Fruit fly (Drosophila melanogaster) whole organism, embryonic: ENCODE data around the gene CG31076.

Experiments used
- Adf1 ChIP-seq: fragments of 200-800 bp; sonication (Bioruptor generic); IDR thresholded peaks from 2 replicates; pipeline ENCODE4 v1.3.6; 2022; ENCODE audit warnings: missing biosample characterization, missing genetic modification characterization
- BEAF-32 ChIP-seq: fragments of 200-800 bp; sonication (Bioruptor generic); optimal IDR thresholded peaks from 3 replicates; lab custom pipeline; 2017; ENCODE audit warnings: missing biosample characterization, missing genetic modification characterization, mild to moderate bottlenecking, moderate library complexity, missing genetic modification reagents
- CG10462 ChIP-seq: fragments of 200-800 bp; sonication (Bioruptor generic); optimal IDR thresholded peaks from 2 replicates; lab custom pipeline; 2016; ENCODE audit warnings: missing biosample characterization, missing genetic modification characterization
- CG10543 ChIP-seq: fragments of 200-800 bp; sonication (Bioruptor generic); optimal IDR thresholded peaks from 3 replicates; lab custom pipeline; 2017; ENCODE audit warnings: missing biosample characterization, mild to moderate bottlenecking, missing genetic modification characterization, moderate library complexity
- CG11696 ChIP-seq: fragments of 200-800 bp; sonication (Bioruptor generic); IDR thresholded peaks from 2 replicates; pipeline ENCODE4 v1.3.6; 2022; ENCODE audit warnings: missing biosample characterization, missing genetic modification characterization
- CG13894 ChIP-seq: fragments of 200-800 bp; sonication (Bioruptor generic); optimal IDR thresholded peaks from 3 replicates; lab custom pipeline; 2018; ENCODE audit warnings: missing biosample characterization, mild to moderate bottlenecking, missing genetic modification characterization, moderate library complexity
- CG15514 ChIP-seq: fragments of 200-800 bp; sonication (Bioruptor generic); optimal IDR thresholded peaks from 3 replicates; lab custom pipeline; 2017; ENCODE audit warnings: missing biosample characterization, missing genetic modification characterization, mild to moderate bottlenecking, moderate library complexity, missing genetic modification reagents
- CG2678 ChIP-seq: fragments of 200-800 bp; sonication (Bioruptor generic); optimal IDR thresholded peaks from 3 replicates; lab custom pipeline; 2019; ENCODE audit warnings: missing biosample characterization, mild to moderate bottlenecking, missing genetic modification characterization, moderate library complexity
- CG32532 ChIP-seq: fragments of 200-800 bp; sonication (Bioruptor generic); IDR thresholded peaks from 2 replicates; pipeline ENCODE4 v1.3.6; 2022; ENCODE audit warnings: missing biosample characterization, missing genetic modification characterization
- CG32772 ChIP-seq: fragments of 200-800 bp; sonication (Bioruptor generic); IDR thresholded peaks from 2 replicates; pipeline ENCODE4 v1.3.6; 2022; ENCODE audit warnings: missing biosample characterization, missing genetic modification characterization
- CG34224 ChIP-seq: fragments of 200-800 bp; sonication (Bioruptor generic); IDR thresholded peaks from 3 replicates; pipeline ENCODE4 v1.3.6; 2022; ENCODE audit warnings: missing biosample characterization, missing genetic modification characterization; ENCODE audit not compliant: partially characterized antibody
- CG34376 ChIP-seq: fragments of 200-800 bp; sonication (Bioruptor generic); optimal IDR thresholded peaks from 2 replicates; lab custom pipeline; 2018; ENCODE audit warnings: missing biosample characterization, mild to moderate bottlenecking, missing genetic modification characterization
- CG4617 ChIP-seq: fragments of 200-800 bp; sonication (Bioruptor generic); optimal IDR thresholded peaks from 3 replicates; lab custom pipeline; 2016; ENCODE audit warnings: missing biosample characterization, missing genetic modification characterization, borderline replicate concordance
- CG6175 ChIP-seq: fragments of 200-800 bp; sonication (Bioruptor generic); IDR thresholded peaks from 3 replicates; pipeline ENCODE4 v1.3.6; 2022; ENCODE audit warnings: missing biosample characterization, missing genetic modification characterization
- CG7839 ChIP-seq: fragments of 200-800 bp; sonication (Bioruptor generic); optimal IDR thresholded peaks from 3 replicates; lab custom pipeline; 2018; ENCODE audit warnings: missing biosample characterization, mild to moderate bottlenecking, missing genetic modification characterization, moderate library complexity
- CHES-1-like ChIP-seq: fragments of 200-800 bp; sonication (Bioruptor generic); optimal IDR thresholded peaks from 2 replicates; lab custom pipeline; 2016; ENCODE audit warnings: missing biosample characterization, missing genetic modification characterization
- CrebB ChIP-seq: fragments of 200-800 bp; sonication (Bioruptor generic); optimal IDR thresholded peaks from 3 replicates; lab custom pipeline; 2018; ENCODE audit warnings: missing biosample characterization, mild to moderate bottlenecking, missing genetic modification characterization
- D19A ChIP-seq: fragments of 200-800 bp; optimal IDR thresholded peaks from 3 replicates; lab custom pipeline; 2019; ENCODE audit warnings: missing biosample characterization, mild to moderate bottlenecking, missing genetic modification characterization, moderate library complexity
- Dp ChIP-seq: fragments of 200-800 bp; sonication (Bioruptor generic); optimal IDR thresholded peaks from 2 replicates; lab custom pipeline; 2018; ENCODE audit warnings: missing biosample characterization, mild to moderate bottlenecking, missing genetic modification characterization, moderate library complexity
- HmgZ ChIP-seq: fragments of 200-800 bp; sonication (Bioruptor generic); optimal IDR thresholded peaks from 2 replicates; lab custom pipeline; 2018; ENCODE audit warnings: missing biosample characterization, mild to moderate bottlenecking, missing genetic modification characterization
- MBD-R2 ChIP-seq: fragments of 200-800 bp; sonication (Bioruptor generic); IDR thresholded peaks from 2 replicates; pipeline ENCODE4 v1.3.6; 2022; ENCODE audit warnings: missing biosample characterization, missing genetic modification characterization
- MESR4 ChIP-seq: fragments of 200-800 bp; sonication (Bioruptor generic); optimal IDR thresholded peaks from 2 replicates; lab custom pipeline; 2018; ENCODE audit warnings: missing biosample characterization, mild to moderate bottlenecking, missing genetic modification characterization, moderate library complexity
- Med ChIP-seq: fragments of 200-800 bp; sonication (Bioruptor generic); peaks from one replicate; lab custom pipeline; 2016; ENCODE audit warnings: missing biosample characterization, missing genetic modification characterization, mild to moderate bottlenecking, inconsistent platforms, moderate library complexity
- Nf-YC ChIP-seq: fragments of 200-800 bp; optimal IDR thresholded peaks from 3 replicates; lab custom pipeline; 2019; ENCODE audit warnings: missing biosample characterization, mild to moderate bottlenecking, missing genetic modification characterization, moderate library complexity
- Optix ChIP-seq: fragments of 200-800 bp; sonication (Bioruptor generic); IDR thresholded peaks from 3 replicates; pipeline ENCODE4 v1.3.6; 2022; ENCODE audit warnings: missing biosample characterization, missing genetic modification characterization
- abd-A ChIP-seq: fragments of 200-800 bp; sonication (Bioruptor generic); optimal IDR thresholded peaks from 3 replicates; lab custom pipeline; 2019; ENCODE audit warnings: missing biosample characterization, mild to moderate bottlenecking, missing genetic modification characterization, moderate library complexity
- cg ChIP-seq: fragments of 200-800 bp; sonication (Bioruptor generic); optimal IDR thresholded peaks from 3 replicates; lab custom pipeline; 2019; ENCODE audit warnings: missing biosample characterization, mild to moderate bottlenecking, missing genetic modification characterization, moderate library complexity
- chinmo ChIP-seq: fragments of 200-800 bp; sonication (Bioruptor generic); IDR thresholded peaks from 4 replicates; pipeline ENCODE4 v1.3.6; 2022; ENCODE audit warnings: missing biosample characterization, missing genetic modification characterization; ENCODE audit not compliant: partially characterized antibody
- chm ChIP-seq: fragments of 200-800 bp; sonication (Bioruptor generic); IDR thresholded peaks from 2 replicates; pipeline ENCODE4 v1.3.6; 2022; ENCODE audit warnings: missing biosample characterization, missing genetic modification characterization
- ci ChIP-seq: fragments of 200-800 bp; sonication (Bioruptor generic); IDR thresholded peaks from 3 replicates; pipeline ENCODE4 v1.3.6; 2022; ENCODE audit warnings: missing biosample characterization, missing genetic modification characterization
- crol ChIP-seq: fragments of 200-800 bp; sonication (Bioruptor generic); IDR thresholded peaks from 2 replicates; pipeline ENCODE4 v1.3.6; 2022; ENCODE audit warnings: missing biosample characterization, missing genetic modification characterization
- gro ChIP-seq: fragments of 200-800 bp; sonication (Bioruptor generic); optimal IDR thresholded peaks from 2 replicates; lab custom pipeline; 2016; ENCODE audit warnings: missing biosample characterization, missing genetic modification characterization
- her ChIP-seq: fragments of 200-800 bp; sonication (Bioruptor generic); optimal IDR thresholded peaks from 2 replicates; lab custom pipeline; 2016; ENCODE audit warnings: missing biosample characterization, missing genetic modification characterization
- hkb ChIP-seq, 2 experiments: fragments of 200-800 bp in 1 of 2; fragments of >200 bp in 1 of 2; sonication (Bioruptor generic) in 1 of 2; IDR thresholded peaks in 1 of 2; optimal IDR thresholded peaks in 1 of 2; 2 replicates each; pipeline versions ENCODE4 v1.3.6 to Lab custom; 2017 to 2022; ENCODE audit warnings: missing biosample characterization in 1 of 2, missing genetic modification characterization in 1 of 2
- klu ChIP-seq: fragments of 200-800 bp; sonication (Bioruptor generic); IDR thresholded peaks from 2 replicates; pipeline ENCODE4 v1.3.6; 2022; ENCODE audit warnings: missing biosample characterization, missing genetic modification characterization
- lab ChIP-seq: fragments of 200-800 bp; sonication (Bioruptor generic); optimal IDR thresholded peaks from 3 replicates; lab custom pipeline; 2017; ENCODE audit warnings: missing biosample characterization, missing genetic modification characterization, mild to moderate bottlenecking, moderate library complexity, missing genetic modification reagents
- nau ChIP-seq: fragments of 200-800 bp; sonication (Bioruptor generic); optimal IDR thresholded peaks from 3 replicates; lab custom pipeline; 2017; ENCODE audit warnings: missing biosample characterization, mild to moderate bottlenecking, missing genetic modification characterization, missing genetic modification reagents
- nerfin-1 ChIP-seq: fragments of 200-800 bp; sonication (Bioruptor generic); optimal IDR thresholded peaks from 3 replicates; lab custom pipeline; 2019; ENCODE audit warnings: missing biosample characterization, mild to moderate bottlenecking, missing genetic modification characterization, moderate library complexity
- nmo ChIP-seq: fragments of 200-800 bp; sonication (Bioruptor generic); optimal IDR thresholded peaks from 2 replicates; lab custom pipeline; 2018; ENCODE audit warnings: missing biosample characterization, mild to moderate bottlenecking, missing genetic modification characterization, moderate library complexity
- sima ChIP-seq: fragments of 200-800 bp; sonication (Bioruptor generic); optimal IDR thresholded peaks from 2 replicates; lab custom pipeline; 2016; ENCODE audit warnings: missing biosample characterization, missing genetic modification characterization
- slbo ChIP-seq: fragments of 200-800 bp; sonication (Bioruptor generic); IDR thresholded peaks from 2 replicates; pipeline ENCODE4 v1.3.6; 2022; ENCODE audit warnings: missing biosample characterization, missing genetic modification characterization
- sna ChIP-seq: fragments of 200-800 bp; sonication (Bioruptor generic); IDR thresholded peaks from 2 replicates; pipeline ENCODE4 v1.3.6; 2022; ENCODE audit warnings: missing biosample characterization, missing genetic modification characterization; ENCODE audit not compliant: partially characterized antibody
- sqz ChIP-seq: fragments of 200-800 bp; sonication (Bioruptor generic); optimal IDR thresholded peaks from 3 replicates; lab custom pipeline; 2018; ENCODE audit warnings: missing biosample characterization, mild to moderate bottlenecking, missing genetic modification characterization
- sr ChIP-seq: fragments of 200-800 bp; sonication (Bioruptor generic); IDR thresholded peaks from 3 replicates; pipeline ENCODE4 v1.3.6; 2022; ENCODE audit warnings: missing biosample characterization, missing genetic modification characterization
- tap ChIP-seq: fragments of 200-800 bp; optimal IDR thresholded peaks from 3 replicates; lab custom pipeline; 2019; ENCODE audit warnings: missing biosample characterization, mild to moderate bottlenecking, missing genetic modification characterization, moderate library complexity
- tna ChIP-seq: fragments of 200-800 bp; sonication (Bioruptor generic); IDR thresholded peaks from 2 replicates; pipeline ENCODE4 v1.3.6; 2022; ENCODE audit warnings: missing biosample characterization, missing genetic modification characterization; ENCODE audit not compliant: partially characterized antibody
- unc-4 ChIP-seq: fragments of 200-800 bp; sonication (Bioruptor generic); IDR thresholded peaks from 2 replicates; pipeline ENCODE4 v1.3.6; 2022; ENCODE audit warnings: missing biosample characterization, missing genetic modification characterization; ENCODE audit not compliant: partially characterized antibody

Gene CG31076

dm6 chr3R:26966794-26967323 lies 22.8 kb downstream of the CG31076 start, which contains the start of gene CG5521 (continued):
- TF ChIP-seq ci (GFP tag; lab: Robert Waterston, UW) = 0 out of 3 replicates have a peak, but pooled peaks have one; percentile 38
- TF ChIP-seq tap = no peak
- peak; percentile 29; the same call in 1 of the 2 replicates for TF ChIP-seq CG32532 (GFP tag; lab: Robert Waterston, UW)
- peak; percentile 7 for TF ChIP-seq lab (GFP tag; lab: Kevin White, UChicago)
- no peak for TF ChIP-seq CG11696 (GFP tag; lab: Robert Waterston, UW)
- TF ChIP-seq unc-4 (GFP tag; lab: Robert Waterston, UW) = 0 out of 2 replicates have a peak, but pooled peaks have one; percentile 23
- peak; percentile 11 for TF ChIP-seq Nf-YC (tag; lab: Kevin White, UChicago)
- peak; percentile 5 for TF ChIP-seq her (GFP tag; lab: Kevin White, UChicago)
- TF ChIP-seq CrebB (tag; lab: Kevin White, UChicago) = no peak
- TF ChIP-seq chm (GFP tag; lab: Robert Waterston, UW) = peak; percentile 20; the same call in 1 of the 2 replicates
- 0 out of 2 replicates have a peak, but pooled peaks have one; percentile 9 for TF ChIP-seq klu (GFP tag; lab: Robert Waterston, UW)
- TF ChIP-seq CG2678 (tag; lab: Kevin White, UChicago) = peak; percentile 11
- no peak for TF ChIP-seq CG10462 (GFP tag; lab: Kevin White, UChicago)
- no peak for TF ChIP-seq hkb (optimal IDR thresholded peaks at IDR 0.05; lab: Kevin White, UChicago)
- TF ChIP-seq hkb (GFP tag; IDR thresholded peaks at IDR 0.05; lab: Robert Waterston, UW) = peak; percentile 50; the same call in 1 of the 2 replicates
- peak; percentile 78 for TF ChIP-seq CG4617 (GFP tag; lab: Kevin White, UChicago)
- TF ChIP-seq Adf1 (GFP tag; lab: Robert Waterston, UW) = peak; percentile 57
- peak; percentile 3 for TF ChIP-seq nerfin-1 (tag; lab: Kevin White, UChicago)
- peak; percentile 5 for TF ChIP-seq CG34376
- TF ChIP-seq CG32772 (GFP tag; lab: Robert Waterston, UW) = peak; percentile 50; the same call in 1 of the 2 replicates
- peak; percentile 79 for TF ChIP-seq cg (GFP tag; lab: Kevin White, UChicago)
- TF ChIP-seq sima (GFP tag; lab: Kevin White, UChicago) = no peak
- peak; percentile 10 for TF ChIP-seq Dp
- peak; percentile 62 for TF ChIP-seq sqz (GFP tag; lab: Kevin White, UChicago)
- TF ChIP-seq abd-A (tag; lab: Kevin White, UChicago) = peak; percentile 38
- peak; percentile 0 for TF ChIP-seq BEAF-32 (GFP tag; lab: Kevin White, UChicago)
- TF ChIP-seq gro (GFP tag; lab: Kevin White, UChicago) = no peak
- TF ChIP-seq slbo (GFP tag; lab: Robert Waterston, UW) = peak; percentile 25; the same call in 1 of the 2 replicates
- TF ChIP-seq HmgZ (tag; lab: Kevin White, UChicago) = peak; percentile 7
- TF ChIP-seq nau (GFP tag; lab: Kevin White, UChicago) = no peak
- peak; percentile 90 for TF ChIP-seq MESR4
- TF ChIP-seq sna = 0 out of 2 replicates have a peak, but pooled peaks have one; percentile 18
- TF ChIP-seq CG10543 (GFP tag; lab: Kevin White, UChicago) = peak; percentile 38
- peak; percentile 11 for TF ChIP-seq CHES-1-like (GFP tag; lab: Kevin White, UChicago)
- 0 out of 4 replicates have a peak, but pooled peaks have one; percentile 71 for TF ChIP-seq chinmo (GFP tag; lab: Robert Waterston, UW)
- TF ChIP-seq sr = peak; percentile 67; the same call in 2 of the 3 replicates
- TF ChIP-seq CG15514 (GFP tag; lab: Kevin White, UChicago) = peak; percentile 100
- peak; percentile 7 for TF ChIP-seq CG7839 (tag; lab: Kevin White, UChicago)
- TF ChIP-seq nmo (GFP tag; lab: Kevin White, UChicago) = peak; percentile 0
- TF ChIP-seq tna (GFP tag; lab: Robert Waterston, UW) = peak; percentile 48; the same call in 1 of the 2 replicates
- no peak for TF ChIP-seq Optix
- peak; percentile 98 for TF ChIP-seq crol
- TF ChIP-seq D19A (tag; lab: Kevin White, UChicago) = peak; percentile 37
- peak; percentile 32 for TF ChIP-seq CG13894 (tag; lab: Kevin White, UChicago)
- TF ChIP-seq CG34224 = 0 out of 3 replicates have a peak, but pooled peaks have one; percentile 48
- no peak for TF ChIP-seq CG6175
- TF ChIP-seq Med (GFP tag; lab: Kevin White, UChicago) = peak; percentile 67
- TF ChIP-seq MBD-R2 (GFP tag; lab: Robert Waterston, UW) = peak; percentile 74
